Worm (Caenorhabditis elegans): ENCODE measurements around the gene C31H1.5.
A peak's percentile ranks its signal among the peaks of the same experiment; 100 is the strongest.

Gene C31H1.5

ce11 chrIV:5832801-5833200 lies 36.2 kb upstream of the C31H1.5 start (continued):
- TF ChIP-seq snpc-1.1 (tag; optimal IDR thresholded peaks at IDR 0.05; ENCODE audit: insufficient read depth) (peak; percentile 85), D2030.7 (GFP tag; IDR thresholded peaks at IDR 0.05) (peak; percentile 79), unc-62 (GFP tag; optimal IDR thresholded peaks at IDR 0.05) (no peak), let-526 (GFP tag; IDR thresholded peaks at IDR 0.05) (no peak), madf-6 (GFP tag; IDR thresholded peaks at IDR 0.05) (no peak; the same call in 1 of the 2 replicates), lir-1 (GFP tag; conservative IDR thresholded peaks at IDR 0.05) (no peak)

ce11 chrIV:5824493-5824892 lies 27.9 kb upstream of the C31H1.5 start, which contains the start of gene egal-1:
Gene egal-1, plus strand, starts transcription at chrIV:5824793.
- TF ChIP-seq Y67H2A.10 (GFP tag; conservative IDR thresholded peaks at IDR 0.05) (no peak), ceh-100 (GFP tag; IDR thresholded peaks at IDR 0.05) (no peak), ztf-6 (GFP tag; IDR thresholded peaks at IDR 0.05) (no peak), ztf-3 (GFP tag; optimal IDR thresholded peaks at IDR 0.05) (no peak), nfyb-1 (GFP tag; IDR thresholded peaks at IDR 0.05) (no peak), pbrm-1 (GFP tag; IDR thresholded peaks at IDR 0.05) (no peak), F39B2.1 (GFP tag; IDR thresholded peaks at IDR 0.05) (no peak), K12H6.12 (tag; optimal IDR thresholded peaks at IDR 0.05) (no peak), Y56A3A.18 (GFP tag; IDR thresholded peaks at IDR 0.05) (no peak), unc-62 (GFP tag; optimal IDR thresholded peaks at IDR 0.05) (no peak), mel-28 (tag; optimal IDR thresholded peaks at IDR 0.05; ENCODE audit: borderline replicate concordance) (no peak), rec-8 (tag; optimal IDR thresholded peaks at IDR 0.05) (no peak), chd-7 (tag; optimal IDR thresholded peaks at IDR 0.05) (no peak), lir-1 (GFP tag; conservative IDR thresholded peaks at IDR 0.05) (no peak), Y53G8AR.9 (GFP tag; conservative IDR thresholded peaks at IDR 0.05) (no peak)

ce11 chrIV:5821997-5822396 lies 25.4 kb upstream of the C31H1.5 start:
- TF ChIP-seq mes-4 (tag; optimal IDR thresholded peaks at IDR 0.05) (no peak), die-1 (tag; optimal IDR thresholded peaks at IDR 0.05) (no peak), nhr-80 (tag; optimal IDR thresholded peaks at IDR 0.05) (peak; percentile 40)

ce11 chrIV:5820953-5821352 lies 24.4 kb upstream of the C31H1.5 start:
- TF ChIP-seq ceh-100 (GFP tag; IDR thresholded peaks at IDR 0.05) (no peak), nhr-80 (tag; optimal IDR thresholded peaks at IDR 0.05) (peak; percentile 19)

- TF ChIP-seq B0035.1 (tag; optimal IDR thresholded peaks at IDR 0.05) (no peak), pha-4 (tag; optimal IDR thresholded peaks at IDR 0.05) (no peak), ceh-79 (tag; optimal IDR thresholded peaks at IDR 0.05) (no peak), nhr-80 (tag; optimal IDR thresholded peaks at IDR 0.05) (no peak), efl-1 (GFP tag; optimal IDR thresholded peaks at IDR 0.05) (no peak), zim-3 (tag; optimal IDR thresholded peaks at IDR 0.05) (no peak), cebp-1 (GFP tag; IDR thresholded peaks at IDR 0.05) (no peak), cebp-1 (tag; optimal IDR thresholded peaks at IDR 0.05) (peak; percentile 35), K11D2.4 (GFP tag; IDR thresholded peaks at IDR 0.05) (no peak)
Measured at ce11 chrIV:5820056-5820799, 23.6 kb upstream of the C31H1.5 start.

All from whole organism, young adult.